Worm (Caenorhabditis elegans): Measurements from ENCODE around the gene H39E23.3.

Gene H39E23.3

DNA sequence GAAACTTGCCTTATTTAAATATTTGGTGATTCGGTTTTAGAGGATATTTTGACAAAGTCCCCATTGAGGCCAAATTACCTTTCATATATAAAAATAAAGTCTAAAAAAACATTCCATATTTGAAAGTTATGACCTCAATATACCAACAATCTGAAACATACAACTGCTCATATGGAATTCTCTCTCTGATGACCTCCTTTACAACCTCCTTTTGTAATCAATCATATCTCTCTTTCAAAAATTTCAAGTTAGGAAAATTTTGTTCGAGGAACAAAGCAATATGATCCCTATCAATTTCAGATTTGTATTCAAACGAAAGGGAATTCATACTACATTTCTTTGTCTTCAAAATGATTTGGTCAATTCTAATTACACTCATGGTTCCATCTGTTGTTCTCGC is 28.1 kb upstream of the H39E23.3 start, which contains the start of gene D1086.6:
TSS of gene D1086.6 (plus strand) at position 301 of the 400 bp plus-strand sequence.
- TF ChIP-seq ceh-45 (GFP tag; IDR thresholded peaks at IDR 0.05) = no peak
- no peak for TF ChIP-seq ets-4 (tag; optimal IDR thresholded peaks at IDR 0.05)
- TF ChIP-seq ceh-6 (GFP tag; optimal IDR thresholded peaks at IDR 0.05) = no peak
- no peak for TF ChIP-seq ttx-3 (tag; optimal IDR thresholded peaks at IDR 0.05)
- TF ChIP-seq ceh-24 (tag; optimal IDR thresholded peaks at IDR 0.05) = no peak
- no peak for TF ChIP-seq C38D4.7 (GFP tag; optimal IDR thresholded peaks at IDR 0.05)
- TF ChIP-seq lim-6 (tag; optimal IDR thresholded peaks at IDR 0.05) = no peak
- no peak for TF ChIP-seq fkh-10 (GFP tag; optimal IDR thresholded peaks at IDR 0.05)
- no peak for TF ChIP-seq ceh-22 (tag; optimal IDR thresholded peaks at IDR 0.05)
- TF ChIP-seq gmeb-2 (tag; optimal IDR thresholded peaks at IDR 0.05) = no peak
- no peak for TF ChIP-seq ceh-19 (GFP tag; optimal IDR thresholded peaks at IDR 0.05)
- no peak for TF ChIP-seq sox-2 (GFP tag; IDR thresholded peaks at IDR 0.05)
- no peak for TF ChIP-seq pha-4 (tag; optimal IDR thresholded peaks at IDR 0.05)
- TF ChIP-seq dmd-4 (tag; optimal IDR thresholded peaks at IDR 0.05; ENCODE audit: borderline replicate concordance) = no peak
- no peak for TF ChIP-seq dve-1 (tag; optimal IDR thresholded peaks at IDR 0.05)
- TF ChIP-seq ceh-48 (tag; optimal IDR thresholded peaks at IDR 0.05) = no peak
- no peak for TF ChIP-seq T23F11.4 (GFP tag; optimal IDR thresholded peaks at IDR 0.05)
- no peak for TF ChIP-seq nhr-232 (tag; optimal IDR thresholded peaks at IDR 0.05)

- TF ChIP-seq ttx-3 (tag; optimal IDR thresholded peaks at IDR 0.05) (no peak), T23F11.4 (GFP tag; optimal IDR thresholded peaks at IDR 0.05) (no peak), elt-2 (tag; optimal IDR thresholded peaks at IDR 0.05) (no peak), fax-1 (tag; optimal IDR thresholded peaks at IDR 0.05) (no peak), npax-4 (tag; optimal IDR thresholded peaks at IDR 0.05) (no peak), pha-4 (tag; optimal IDR thresholded peaks at IDR 0.05) (no peak), odd-2 (tag; optimal IDR thresholded peaks at IDR 0.05) (no peak)
Measured at ce11 chrV:14082453-14082852, 25.2 kb upstream of the H39E23.3 start, which contains the start of gene D1086.10. TSS of gene D1086.10 (plus strand) at chrV:14082753.

- no peak for TF ChIP-seq rnt-1 (tag; optimal IDR thresholded peaks at IDR 0.05)
- no peak for TF ChIP-seq pha-4 (tag; optimal IDR thresholded peaks at IDR 0.05)
- TF ChIP-seq mec-3 (tag; optimal IDR thresholded peaks at IDR 0.05; ENCODE audit: borderline replicate concordance) = no peak
- no peak for TF ChIP-seq unc-3 (GFP tag; conservative IDR thresholded peaks at IDR 0.05)
- TF ChIP-seq unc-3 (tag; optimal IDR thresholded peaks at IDR 0.05) = no peak
- TF ChIP-seq ceh-19 (GFP tag; optimal IDR thresholded peaks at IDR 0.05) = no peak
- no peak for TF ChIP-seq hlh-13 (GFP tag; optimal IDR thresholded peaks at IDR 0.05)
- TF ChIP-seq ahr-1 (tag; optimal IDR thresholded peaks at IDR 0.05) = no peak
- TF ChIP-seq lin-11 (tag; optimal IDR thresholded peaks at IDR 0.05) = no peak
- TF ChIP-seq lim-6 (tag; optimal IDR thresholded peaks at IDR 0.05) = no peak
- no peak for TF ChIP-seq ets-4 (tag; optimal IDR thresholded peaks at IDR 0.05)
- TF ChIP-seq dve-1 (tag; optimal IDR thresholded peaks at IDR 0.05) = no peak
- no peak for TF ChIP-seq Y22D7AL.16 (tag; optimal IDR thresholded peaks at IDR 0.05)
Measured at ce11 chrV:14083970-14084369, 23.6 kb upstream of the H39E23.3 start, which contains the start of gene D1086.7. TSS of gene D1086.7 (plus strand) at chrV:14084270.

DNA sequence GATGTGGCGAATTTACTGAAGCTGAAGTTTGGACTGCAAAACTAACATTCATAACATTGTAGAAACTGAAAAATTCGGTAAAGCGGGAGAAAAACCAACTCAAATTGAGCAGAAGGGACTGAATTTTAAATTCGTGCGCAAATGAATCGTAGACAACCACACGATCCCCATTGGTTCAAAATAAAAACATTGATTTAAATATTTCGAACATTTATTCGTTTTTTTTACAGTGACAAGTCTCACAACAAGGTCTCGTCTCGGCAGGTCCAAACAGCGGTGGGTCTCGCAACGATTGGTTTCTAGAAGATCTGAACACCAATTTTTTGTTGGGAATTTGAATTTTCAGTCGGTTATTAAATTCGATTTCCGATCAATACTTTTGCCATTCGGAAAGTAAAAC is 22.0 kb upstream of the H39E23.3 start, which contains the start of gene D1086.18:
TSS of gene D1086.18 (plus strand) at position 301 of the 400 bp plus-strand sequence.
- TF ChIP-seq nhr-232 (tag; optimal IDR thresholded peaks at IDR 0.05) = no peak
- no peak for TF ChIP-seq hlh-13 (GFP tag; optimal IDR thresholded peaks at IDR 0.05)
- TF ChIP-seq ahr-1 (tag; optimal IDR thresholded peaks at IDR 0.05) = no peak
- TF ChIP-seq T23F11.4 (GFP tag; optimal IDR thresholded peaks at IDR 0.05) = no peak
- TF ChIP-seq unc-42 (tag; optimal IDR thresholded peaks at IDR 0.05) = no peak

- no peak for TF ChIP-seq ztf-16 (tag; optimal IDR thresholded peaks at IDR 0.05)
- TF ChIP-seq fkh-10 (GFP tag; optimal IDR thresholded peaks at IDR 0.05) = no peak
- TF ChIP-seq K09A11.1 (tag; optimal IDR thresholded peaks at IDR 0.05; ENCODE audit: insufficient read depth) = no peak
- TF ChIP-seq hlh-15 (tag; optimal IDR thresholded peaks at IDR 0.05) = no peak
- TF ChIP-seq ceh-2 (tag; optimal IDR thresholded peaks at IDR 0.05) = no peak
- no peak for TF ChIP-seq Y22D7AL.16 (tag; optimal IDR thresholded peaks at IDR 0.05)
- TF ChIP-seq zip-5 (tag; optimal IDR thresholded peaks at IDR 0.05) = no peak
- TF ChIP-seq madf-2 (tag; optimal IDR thresholded peaks at IDR 0.05) = no peak
- TF ChIP-seq T23F11.4 (GFP tag; optimal IDR thresholded peaks at IDR 0.05) = no peak
- TF ChIP-seq fax-1 (tag; optimal IDR thresholded peaks at IDR 0.05) = no peak
- no peak for TF ChIP-seq ceh-9 (tag; optimal IDR thresholded peaks at IDR 0.05)
- no peak for TF ChIP-seq eyg-1 (tag; optimal IDR thresholded peaks at IDR 0.05)
- TF ChIP-seq dmd-4 (tag; optimal IDR thresholded peaks at IDR 0.05; ENCODE audit: borderline replicate concordance) = no peak
Measured at ce11 chrV:14088051-14088450, 19.6 kb upstream of the H39E23.3 start, which contains the start of gene D1086.19. TSS of gene D1086.19 (plus strand) at chrV:14088351.
